Worm (Caenorhabditis elegans): ENCODE data around the gene scd-2.

scd-2 gene

ce11 chrV:6614152-6614734 lies 18.8 kb upstream of the scd-2 start, which contains the start of gene cpr-4 (continued):
- no peak for TF ChIP-seq Y48G9A.11 (GFP tag; IDR thresholded peaks at IDR 0.05)
- TF ChIP-seq spr-1 (tag; optimal IDR thresholded peaks at IDR 0.05): no peak
- TF ChIP-seq daf-19 (GFP tag; conservative IDR thresholded peaks at IDR 0.05): no peak
- TF ChIP-seq php-3 (GFP tag; IDR thresholded peaks at IDR 0.05): peak; percentile 28; the same call in 1 of the 2 replicates
- TF ChIP-seq lin-1 (GFP tag; IDR thresholded peaks at IDR 0.05): peak; percentile 77; the same call in 1 of the 2 replicates
- TF ChIP-seq hif-1 (tag; optimal IDR thresholded peaks at IDR 0.05): no peak
- TF ChIP-seq nhr-10 (tag; optimal IDR thresholded peaks at IDR 0.05): no peak
- no peak for TF ChIP-seq dmd-8 (GFP tag; IDR thresholded peaks at IDR 0.05)
- peak; percentile 88 for TF ChIP-seq hlh-11 (tag; optimal IDR thresholded peaks at IDR 0.05)
- TF ChIP-seq dpl-1 (GFP tag; optimal IDR thresholded peaks at IDR 0.05): no peak
- TF ChIP-seq nhr-42 (GFP tag; IDR thresholded peaks at IDR 0.05): no peak
- TF ChIP-seq ZK337.2 (GFP tag; IDR thresholded peaks at IDR 0.05): no peak
- TF ChIP-seq snpc-1.2 (GFP tag; IDR thresholded peaks at IDR 0.05): no peak
- no peak for TF ChIP-seq F44E2.7 (GFP tag; IDR thresholded peaks at IDR 0.05)
- no peak for TF ChIP-seq ceh-32 (tag; optimal IDR thresholded peaks at IDR 0.05; ENCODE audit: poor library complexity)
- TF ChIP-seq daf-16 (GFP tag; optimal IDR thresholded peaks at IDR 0.05): peak in 1 of 2 experiments; percentile 50
- TF ChIP-seq daf-16 (tag; optimal IDR thresholded peaks at IDR 0.05): peak; percentile 88
- peak; percentile 95 for TF ChIP-seq nhr-28 (tag; optimal IDR thresholded peaks at IDR 0.05)
- no peak for TF ChIP-seq hmg-1.1 (GFP tag; IDR thresholded peaks at IDR 0.05)
- TF ChIP-seq D1046.2 (GFP tag; IDR thresholded peaks at IDR 0.05): no peak
- TF ChIP-seq madf-5 (GFP tag; IDR thresholded peaks at IDR 0.05): no peak
- no peak for TF ChIP-seq nhr-111 (GFP tag; optimal IDR thresholded peaks at IDR 0.05)
- no peak for TF ChIP-seq lin-15B (tag; optimal IDR thresholded peaks at IDR 0.05)
- TF ChIP-seq mes-2 (tag; optimal IDR thresholded peaks at IDR 0.05; ENCODE audit: poor library complexity, severe bottlenecking): peak; percentile 38
- TF ChIP-seq nhr-6 (tag; optimal IDR thresholded peaks at IDR 0.05): no peak
- peak; percentile 96 for TF ChIP-seq dmd-6 (GFP tag; IDR thresholded peaks at IDR 0.05)
- no peak for TF ChIP-seq mdl-1 (tag; optimal IDR thresholded peaks at IDR 0.05)
- peak; percentile 74 for TF ChIP-seq nhr-102 (tag; optimal IDR thresholded peaks at IDR 0.05)
- TF ChIP-seq dve-1 (tag; optimal IDR thresholded peaks at IDR 0.05; ENCODE audit: insufficient read depth): peak; percentile 95
- TF ChIP-seq cey-2 (tag; optimal IDR thresholded peaks at IDR 0.05; ENCODE audit: borderline replicate concordance, insufficient read depth): no peak
- 0 out of 2 replicates have a peak, but pooled peaks have one; percentile 35 for TF ChIP-seq tra-1 (GFP tag; IDR thresholded peaks at IDR 0.05)
- no peak for TF ChIP-seq rbr-2 (tag; optimal IDR thresholded peaks at IDR 0.05)
- TF ChIP-seq zip-11 (GFP tag; IDR thresholded peaks at IDR 0.05): no peak
- no peak for TF ChIP-seq egl-27 (tag; optimal IDR thresholded peaks at IDR 0.05)
- peak in 1 of 2 experiments; percentile 96 for TF ChIP-seq unc-62 (GFP tag; optimal IDR thresholded peaks at IDR 0.05 in 1 of 2)
- no peak for TF ChIP-seq unc-62 (tag; optimal IDR thresholded peaks at IDR 0.05)
- no peak for TF ChIP-seq F49E8.2 (tag; optimal IDR thresholded peaks at IDR 0.05; ENCODE audit: borderline replicate concordance)
- TF ChIP-seq F10B5.3 (tag; optimal IDR thresholded peaks at IDR 0.05): no peak
- peak; percentile 74 for TF ChIP-seq hlh-30 (tag; optimal IDR thresholded peaks at IDR 0.05; ENCODE audit: insufficient read depth)
- no peak for TF ChIP-seq ceh-28 (tag; optimal IDR thresholded peaks at IDR 0.05)
- TF ChIP-seq R02D3.7 (tag; optimal IDR thresholded peaks at IDR 0.05): no peak
- no peak for TF ChIP-seq spr-3 (GFP tag; optimal IDR thresholded peaks at IDR 0.05)
- no peak for TF ChIP-seq unc-39 (tag; optimal IDR thresholded peaks at IDR 0.05)
- TF ChIP-seq nhr-77 (tag; optimal IDR thresholded peaks at IDR 0.05): peak; percentile 88
- no peak for TF ChIP-seq ama-1 (optimal IDR thresholded peaks at IDR 0.05)
- TF ChIP-seq mxl-3 (GFP tag; optimal IDR thresholded peaks at IDR 0.05): peak; percentile 12
- TF ChIP-seq skn-1 (tag; optimal IDR thresholded peaks at IDR 0.05): no peak
- no peak for TF ChIP-seq zfp-2 (tag; optimal IDR thresholded peaks at IDR 0.05)
- TF ChIP-seq zag-1 (tag; optimal IDR thresholded peaks at IDR 0.05): no peak
- TF ChIP-seq ceh-44 (GFP tag; IDR thresholded peaks at IDR 0.05): no peak
- no peak for TF ChIP-seq daf-12 (tag; optimal IDR thresholded peaks at IDR 0.05)
